Worm (Caenorhabditis elegans): ENCODE data around the gene Y5H2A.4.

Gene Y5H2A.4

ce11 chrV:2244751-2245150 is 29.4 kb downstream of the Y5H2A.4 start, which contains the start of gene cyp-33C5:
cyp-33C5 (plus strand) TSS chrV:2245004.
- peak; percentile 80; the same call in 1 of the 2 replicates for TF ChIP-seq hmg-1.2 (GFP tag; IDR thresholded peaks at IDR 0.05)
- TF ChIP-seq nhr-80 (tag; optimal IDR thresholded peaks at IDR 0.05), result peak; percentile 4
- TF ChIP-seq ceh-79 (tag; optimal IDR thresholded peaks at IDR 0.05), result no peak
- no peak for TF ChIP-seq tbp1 (GFP tag; optimal IDR thresholded peaks at IDR 0.05)
- no peak for TF ChIP-seq nhr-179 (tag; optimal IDR thresholded peaks at IDR 0.05)
- no peak for TF ChIP-seq F39B2.1 (GFP tag; IDR thresholded peaks at IDR 0.05)

ce11 chrV:2242630-2243029 is 31.5 kb downstream of the Y5H2A.4 start, which contains the start of gene cyp-33C3:
cyp-33C3 (plus strand) TSS chrV:2242778.
- TF ChIP-seq lin-54 (GFP tag; optimal IDR thresholded peaks at IDR 0.05), result no peak
- no peak for TF ChIP-seq ama-1 (optimal IDR thresholded peaks at IDR 0.05)
- TF ChIP-seq ama-1 (GFP tag; optimal IDR thresholded peaks at IDR 0.05), result no peak
- peak; percentile 41; the same call in 1 of the 2 replicates for TF ChIP-seq hmg-1.2 (GFP tag; IDR thresholded peaks at IDR 0.05)
- no peak for TF ChIP-seq egl-44 (GFP tag; IDR thresholded peaks at IDR 0.05)
- no peak for TF ChIP-seq ceh-27 (GFP tag; optimal IDR thresholded peaks at IDR 0.05)
- TF ChIP-seq Y67H2A.10 (GFP tag; conservative IDR thresholded peaks at IDR 0.05), result no peak
- TF ChIP-seq T07F8.4 (tag; optimal IDR thresholded peaks at IDR 0.05), result no peak
- TF ChIP-seq somi-1 (GFP tag; optimal IDR thresholded peaks at IDR 0.05), result no peak
- no peak for TF ChIP-seq nhr-80 (tag; optimal IDR thresholded peaks at IDR 0.05)

DNA sequence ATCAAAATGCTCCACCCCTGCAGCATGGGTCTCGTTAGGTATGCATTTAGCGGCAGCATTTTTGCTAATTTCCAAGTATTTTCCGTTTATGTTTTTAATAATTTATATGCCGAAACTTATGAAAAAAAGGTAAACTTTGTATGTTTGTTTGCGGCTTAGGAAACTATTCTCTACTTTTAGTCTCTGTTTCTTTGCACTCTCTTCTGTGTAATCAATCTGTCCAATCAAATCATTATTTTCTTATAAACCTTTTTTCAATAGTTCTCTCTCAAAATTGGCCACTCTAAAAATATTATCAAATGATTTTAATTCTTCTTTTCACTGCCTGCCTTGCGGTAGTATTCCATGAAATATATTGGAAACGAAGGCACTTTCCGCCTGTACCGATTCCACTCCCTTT is 36.1 kb downstream of the Y5H2A.4 start:
- no peak for TF ChIP-seq F39B2.1 (GFP tag; IDR thresholded peaks at IDR 0.05)

DNA sequence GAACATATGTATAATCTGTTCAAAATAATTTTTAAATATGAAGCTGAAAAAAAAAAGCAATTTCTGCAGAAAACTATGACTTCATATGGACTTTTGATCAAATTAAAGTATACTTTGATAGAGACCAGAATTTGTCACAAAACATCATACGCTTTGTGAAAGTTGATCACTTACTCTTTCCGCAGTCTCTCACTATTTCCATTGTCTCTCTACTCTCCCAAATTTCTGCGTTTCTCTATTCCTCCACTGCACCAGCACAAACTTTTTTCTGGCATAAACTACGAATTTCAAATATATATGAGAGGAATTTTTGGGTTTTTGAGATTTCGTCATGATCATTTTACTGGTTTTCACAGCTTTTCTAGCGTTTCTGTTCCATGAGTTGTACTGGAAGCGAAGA is 38.3 kb downstream of the Y5H2A.4 start, which contains the start of gene cyp-33C4:
Gene cyp-33C4, plus strand, starts transcription at position 293 of the 400 bp plus-strand sequence.
- TF ChIP-seq hmg-1.2 (GFP tag; IDR thresholded peaks at IDR 0.05), result peak; percentile 71; the same call in 1 of the 2 replicates
- TF ChIP-seq attf-5 (GFP tag; optimal IDR thresholded peaks at IDR 0.05), result no peak
- 0 out of 2 replicates have a peak, but pooled peaks have one; percentile 27 for TF ChIP-seq cebp-1 (GFP tag; IDR thresholded peaks at IDR 0.05)
- TF ChIP-seq cebp-1 (tag; optimal IDR thresholded peaks at IDR 0.05), result peak; percentile 55
- no peak for TF ChIP-seq athp-1 (tag; optimal IDR thresholded peaks at IDR 0.05)
- peak; percentile 33 for TF ChIP-seq nhr-80 (tag; optimal IDR thresholded peaks at IDR 0.05)
- no peak for TF ChIP-seq lin-26 (GFP tag; IDR thresholded peaks at IDR 0.05)
- no peak for TF ChIP-seq egrh-3 (GFP tag; IDR thresholded peaks at IDR 0.05)

ce11 chrV:2233177-2233576 is 41.0 kb downstream of the Y5H2A.4 start, which contains the start of gene nhr-96:
nhr-96 (plus strand) TSS chrV:2233477.
- TF ChIP-seq Y56A3A.18 (GFP tag; IDR thresholded peaks at IDR 0.05), result no peak
- TF ChIP-seq let-607 (tag; optimal IDR thresholded peaks at IDR 0.05), result no peak
- no peak for TF ChIP-seq ceh-79 (tag; optimal IDR thresholded peaks at IDR 0.05)
- TF ChIP-seq zfh-2 (GFP tag; conservative IDR thresholded peaks at IDR 0.05), result no peak
- TF ChIP-seq mxl-1 (tag; optimal IDR thresholded peaks at IDR 0.05), result no peak
- TF ChIP-seq tbp1 (GFP tag; optimal IDR thresholded peaks at IDR 0.05), result no peak
- no peak for TF ChIP-seq lin-26 (GFP tag; IDR thresholded peaks at IDR 0.05)
- TF ChIP-seq chd-7 (tag; optimal IDR thresholded peaks at IDR 0.05), result no peak
- TF ChIP-seq madf-6 (GFP tag; IDR thresholded peaks at IDR 0.05), result no peak
- no peak for TF ChIP-seq madf-10 (tag; optimal IDR thresholded peaks at IDR 0.05)
- TF ChIP-seq hlh-12 (tag; optimal IDR thresholded peaks at IDR 0.05), result no peak
- TF ChIP-seq T07F8.4 (tag; optimal IDR thresholded peaks at IDR 0.05), result no peak
- no peak for TF ChIP-seq rpc-1 (optimal IDR thresholded peaks at IDR 0.05)
- TF ChIP-seq rpc-1 (tag; optimal IDR thresholded peaks at IDR 0.05), result no peak

DNA sequence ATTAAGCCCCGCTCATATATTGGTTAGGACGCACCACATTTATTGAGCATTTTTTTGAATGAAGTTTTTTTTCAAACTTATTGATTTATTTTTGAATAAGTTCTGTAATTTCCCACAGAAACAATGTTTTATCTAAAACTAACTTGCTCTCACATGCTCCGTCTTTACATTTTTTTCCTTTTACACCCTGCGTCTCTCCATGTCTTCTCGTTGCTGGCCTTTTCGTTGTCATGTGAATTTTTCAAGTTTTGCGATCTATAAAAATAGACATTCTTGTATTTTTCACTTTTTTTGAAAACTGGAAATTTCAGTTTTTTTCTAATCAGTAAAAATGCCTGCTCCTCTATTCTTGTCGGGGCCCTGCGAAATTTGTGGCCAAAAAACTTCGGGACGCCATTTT is 43.2 kb downstream of the Y5H2A.4 start, which contains the start of gene nhr-134:
Gene nhr-134, plus strand, starts transcription at position 312 of the 400 bp plus-strand sequence.
- TF ChIP-seq ceh-79 (tag; optimal IDR thresholded peaks at IDR 0.05), result no peak
- TF ChIP-seq ccch-3 (GFP tag; optimal IDR thresholded peaks at IDR 0.05), result no peak
- no peak for TF ChIP-seq cebp-1 (GFP tag; IDR thresholded peaks at IDR 0.05)
- TF ChIP-seq cebp-1 (tag; optimal IDR thresholded peaks at IDR 0.05), result peak; percentile 25
- peak; percentile 4 for TF ChIP-seq nhr-80 (tag; optimal IDR thresholded peaks at IDR 0.05)
- TF ChIP-seq egl-18 (GFP tag; IDR thresholded peaks at IDR 0.05), result no peak
- no peak for TF ChIP-seq sptf-2 (GFP tag; optimal IDR thresholded peaks at IDR 0.05)
- no peak for TF ChIP-seq unc-130 (GFP tag; optimal IDR thresholded peaks at IDR 0.05)
- no peak for TF ChIP-seq madf-10 (tag; optimal IDR thresholded peaks at IDR 0.05)
- TF ChIP-seq hmg-1.2 (GFP tag; IDR thresholded peaks at IDR 0.05), result peak; percentile 52; the same call in 1 of the 2 replicates
- TF ChIP-seq attf-5 (GFP tag; optimal IDR thresholded peaks at IDR 0.05), result peak; percentile 34
